Fruit fly (Drosophila melanogaster): ENCODE results near the gene Tango14.

Tango14 gene

DNA sequence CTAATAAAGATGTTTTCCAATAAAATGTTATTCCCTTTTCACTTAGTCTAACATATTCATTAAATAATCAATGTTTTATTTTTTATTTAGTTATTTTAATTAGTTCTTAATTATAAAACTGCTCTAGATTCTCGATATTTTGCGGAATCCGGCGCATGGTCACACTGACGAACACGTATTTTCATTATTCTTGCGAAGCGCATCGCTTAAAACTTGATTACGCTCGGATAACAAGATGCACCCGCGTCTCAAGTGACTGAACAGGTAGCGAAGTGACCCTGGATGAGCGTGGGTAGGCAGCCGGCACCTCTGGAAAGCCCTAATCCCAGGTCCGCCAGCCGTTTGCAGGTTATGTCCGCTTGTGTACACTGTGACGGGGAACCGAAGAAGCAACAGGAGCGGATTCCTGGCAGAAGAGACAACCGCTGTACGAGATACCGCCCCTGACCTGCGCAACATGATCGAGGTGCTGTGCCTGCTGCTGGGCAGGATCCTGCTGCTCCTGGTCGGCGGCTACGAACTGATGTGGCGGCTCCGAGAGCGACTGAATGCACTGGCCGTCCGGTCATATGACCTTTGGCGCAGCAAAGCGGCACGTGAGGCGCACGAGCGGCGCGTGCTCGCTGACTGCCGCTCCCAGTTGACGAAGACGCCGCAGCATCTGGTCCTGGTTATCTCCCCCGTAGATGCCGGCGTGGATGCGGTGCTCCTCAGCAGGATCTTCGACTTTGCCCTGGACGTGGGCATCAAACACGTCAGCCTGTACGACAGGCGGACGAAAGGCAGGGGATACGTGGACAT is at the start of gene Tango14:
Gene Tango14, plus strand, starts transcription at position 143 of the 801 bp plus-strand sequence.
- no peak for TF ChIP-seq CG10669 (GFP tag; optimal IDR thresholded peaks at IDR 0.05)
- peak; percentile 35 for TF ChIP-seq svp (GFP tag)
- TF ChIP-seq CG6854 (GFP tag; optimal IDR thresholded peaks at IDR 0.05) = no peak
- TF ChIP-seq eg (GFP tag; IDR thresholded peaks at IDR 0.05) = peak; percentile 35; the same call in 1 of the 3 replicates
- no peak for TF ChIP-seq CG9139 (GFP tag; optimal IDR thresholded peaks at IDR 0.05)

DNA sequence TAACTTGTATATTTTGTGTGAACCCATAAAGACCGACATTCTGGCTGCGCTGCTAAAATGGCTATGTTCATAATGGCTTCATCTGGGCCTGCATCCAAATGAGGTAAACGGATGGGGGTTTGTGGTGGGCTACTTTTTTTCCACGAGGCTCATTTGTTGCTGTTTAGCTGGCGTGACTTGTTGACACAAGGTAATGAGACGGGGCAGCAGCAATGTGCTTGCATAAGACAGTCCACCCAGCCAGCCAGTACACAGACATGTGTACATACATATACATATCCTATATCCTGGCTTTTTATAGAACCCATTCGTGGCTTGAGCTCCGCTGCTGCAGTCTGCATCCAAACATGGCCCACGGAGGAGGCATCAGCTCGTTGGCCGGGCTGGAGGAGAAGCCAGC is 45.8 kb upstream of the Tango14 start, which contains the start of gene CG14340:
Gene CG14340, plus strand, starts transcription at position 301 of the 400 bp plus-strand sequence.
- TF ChIP-seq CG10631 (GFP tag; optimal IDR thresholded peaks at IDR 0.05) = no peak
- no peak for TF ChIP-seq Lpt (GFP tag; optimal IDR thresholded peaks at IDR 0.05)
- TF ChIP-seq CG15336 (GFP tag; IDR thresholded peaks at IDR 0.05) = no peak
- no peak for TF ChIP-seq CG8119 (GFP tag; IDR thresholded peaks at IDR 0.05)
- no peak for TF ChIP-seq CG11762 (GFP tag; optimal IDR thresholded peaks at IDR 0.05; ENCODE audit: insufficient read depth)
- TF ChIP-seq Hr4 (GFP tag; optimal IDR thresholded peaks at IDR 0.05) = no peak
- no peak for TF ChIP-seq Eip93F (GFP tag; optimal IDR thresholded peaks at IDR 0.05)
- no peak for TF ChIP-seq fd85E (GFP tag; optimal IDR thresholded peaks at IDR 0.05)

DNA sequence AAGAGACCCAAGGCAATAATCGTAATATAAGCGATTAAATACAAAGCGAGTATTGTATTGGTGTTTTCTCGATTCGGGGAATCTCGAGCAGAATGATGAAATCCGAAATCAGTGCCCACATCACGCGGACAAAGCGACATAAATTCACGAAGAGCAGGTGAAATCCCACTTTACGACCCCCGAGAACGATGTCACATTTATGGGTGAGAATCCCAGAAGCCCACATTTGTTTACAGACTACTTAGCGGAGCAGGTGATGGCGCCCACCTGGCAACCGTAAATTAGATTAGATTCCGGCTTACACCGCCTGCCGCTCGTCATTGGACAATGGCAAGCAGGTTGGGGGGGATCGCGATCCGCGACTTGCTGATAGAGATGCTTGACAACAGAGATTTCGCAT is 44.2 kb upstream of the Tango14 start:
- TF ChIP-seq CG15336 (GFP tag; IDR thresholded peaks at IDR 0.05) (no peak), Hr38 (GFP tag; optimal IDR thresholded peaks at IDR 0.05) (no peak), CG10669 (GFP tag; optimal IDR thresholded peaks at IDR 0.05) (no peak), achi (GFP tag; optimal IDR thresholded peaks at IDR 0.05) (no peak), fd59A (GFP tag; optimal IDR thresholded peaks at IDR 0.05) (no peak), CG6854 (GFP tag; optimal IDR thresholded peaks at IDR 0.05) (no peak), Hr4 (GFP tag; optimal IDR thresholded peaks at IDR 0.05) (no peak), fkh (GFP tag; optimal IDR thresholded peaks at IDR 0.05) (peak; percentile 41)

DNA sequence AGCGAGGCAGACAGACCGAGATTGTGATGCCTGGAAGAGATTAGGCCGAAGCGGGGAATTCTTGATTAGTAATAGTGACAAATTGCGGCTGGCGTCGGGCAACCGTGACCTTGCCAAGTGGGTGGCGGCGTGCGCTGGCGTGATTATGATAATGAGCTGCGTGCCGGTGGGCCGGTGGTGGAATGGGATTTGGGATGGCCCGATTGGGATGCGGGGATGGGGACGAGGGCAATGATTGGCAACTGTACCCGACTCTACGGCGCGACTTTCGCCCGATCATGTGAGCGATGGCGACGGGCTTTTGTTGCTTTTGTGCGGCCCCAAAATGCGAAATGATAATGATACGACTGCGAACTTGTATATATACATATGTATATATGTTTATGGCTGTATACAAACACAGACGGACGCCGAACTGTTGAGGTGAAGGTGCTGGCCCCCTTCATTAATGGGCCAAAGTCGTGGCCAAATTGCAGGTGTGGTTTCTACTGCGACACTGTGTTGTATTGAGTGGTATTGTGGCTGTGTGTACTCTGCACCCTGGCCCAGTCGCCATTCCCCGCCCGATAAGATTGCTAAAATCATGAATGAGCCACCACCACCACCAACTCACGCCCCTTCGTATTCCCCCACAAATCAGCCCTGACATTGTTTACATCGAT is 41.7 kb upstream of the Tango14 start:
- peak; percentile 26 for TF ChIP-seq Sox14 (GFP tag; optimal IDR thresholded peaks at IDR 0.05)
- peak; percentile 5 for TF ChIP-seq CG3919 (GFP tag; optimal IDR thresholded peaks at IDR 0.05)
- peak; percentile 13 for TF ChIP-seq Eip75B (GFP tag; optimal IDR thresholded peaks at IDR 0.05)
- TF ChIP-seq esn (GFP tag; optimal IDR thresholded peaks at IDR 0.05) = peak; percentile 5
- no peak for TF ChIP-seq Blimp-1 (GFP tag; optimal IDR thresholded peaks at IDR 0.05)
- peak; percentile 20 for TF ChIP-seq Sox102F (GFP tag; optimal IDR thresholded peaks at IDR 0.05)
- no peak for TF ChIP-seq Ets96B (tag; optimal IDR thresholded peaks at IDR 0.05)
- TF ChIP-seq CG8319 (GFP tag; optimal IDR thresholded peaks at IDR 0.05) = no peak
- no peak for TF ChIP-seq pdm3 (GFP tag; optimal IDR thresholded peaks at IDR 0.05)
- TF ChIP-seq CG16779 (tag; optimal IDR thresholded peaks at IDR 0.05) = peak; percentile 28
- TF ChIP-seq fd59A (GFP tag; optimal IDR thresholded peaks at IDR 0.05) = no peak
- no peak for TF ChIP-seq CG15336 (GFP tag; IDR thresholded peaks at IDR 0.05)
- TF ChIP-seq svp (GFP tag) = peak; percentile 95
- TF ChIP-seq Met (GFP tag; optimal IDR thresholded peaks at IDR 0.05) = peak; percentile 31
- peak; percentile 80 for TF ChIP-seq Eip78C (GFP tag)
- no peak for TF ChIP-seq CG10631 (GFP tag; optimal IDR thresholded peaks at IDR 0.05)
- TF ChIP-seq Eip93F (GFP tag; optimal IDR thresholded peaks at IDR 0.05) = peak; percentile 73
- TF ChIP-seq CG6276 (GFP tag; optimal IDR thresholded peaks at IDR 0.05) = no peak
- TF ChIP-seq spab (GFP tag; optimal IDR thresholded peaks at IDR 0.05) = no peak
- TF ChIP-seq fkh (GFP tag; optimal IDR thresholded peaks at IDR 0.05) = peak; percentile 20
- TF ChIP-seq CG11762 (GFP tag; optimal IDR thresholded peaks at IDR 0.05; ENCODE audit: insufficient read depth) = no peak
- peak in 1 of 2 experiments; percentile 16 for TF ChIP-seq ss (GFP tag; optimal IDR thresholded peaks at IDR 0.05)
- no peak for TF ChIP-seq Sox15 (GFP tag; optimal IDR thresholded peaks at IDR 0.05)
- TF ChIP-seq CG6163 (GFP tag; IDR thresholded peaks at IDR 0.05) = no peak
- TF ChIP-seq CG6854 (GFP tag; optimal IDR thresholded peaks at IDR 0.05) = peak; percentile 43
- peak; percentile 60 for TF ChIP-seq vri (GFP tag; optimal IDR thresholded peaks at IDR 0.05)
- TF ChIP-seq topi (GFP tag; optimal IDR thresholded peaks at IDR 0.05) = peak; percentile 3
- TF ChIP-seq Gug (GFP tag; IDR thresholded peaks at IDR 0.05) = no peak
